Worm (Caenorhabditis elegans) whole organism, L4 larva: ENCODE data around the gene fkb-6.

ENCODE experiments used
- aly-2 ChIP-seq: sonication (generic microtip); optimal IDR thresholded peaks from 2 replicates; lab custom pipeline; 2018; ENCODE audit warnings: missing biosample characterization, missing genetic modification characterization
- ceh-82 ChIP-seq: sonication (generic microtip); optimal IDR thresholded peaks from 2 replicates; lab custom pipeline; 2017; ENCODE audit warnings: missing biosample characterization, missing genetic modification characterization
- daf-19 ChIP-seq: fragments of 200-800 bp; sonication (Bioruptor generic); conservative IDR thresholded peaks from 2 replicates; pipeline ENCODE4 v1.3.6; 2022; ENCODE audit warnings: missing genetic modification characterization, missing compliant biosample characterization
- dpl-1 ChIP-seq: fragments of 150-350 bp; optimal IDR thresholded peaks from 2 replicates; lab custom pipeline; 2014; ENCODE audit warnings: missing biosample characterization, missing genetic modification reagents, missing genetic modification characterization
- jun-1 ChIP-seq: fragments of 150-350 bp; optimal IDR thresholded peaks from 2 replicates; lab custom pipeline; 2014; ENCODE audit warnings: missing biosample characterization, missing genetic modification reagents, missing genetic modification characterization
- lin-39 ChIP-seq: fragments of 150-350 bp; optimal IDR thresholded peaks from 2 replicates; lab custom pipeline; 2014; ENCODE audit warnings: missing biosample characterization, missing genetic modification reagents, missing genetic modification characterization
- lir-3 ChIP-seq: sonication (generic microtip); optimal IDR thresholded peaks from 2 replicates; lab custom pipeline; 2016; ENCODE audit warnings: mild to moderate bottlenecking, missing genetic modification characterization, missing compliant biosample characterization
- madf-9 ChIP-seq: fragments of 200-800 bp; sonication (Bioruptor generic); conservative IDR thresholded peaks from 2 replicates; pipeline ENCODE4 v1.3.6; 2022; ENCODE audit warnings: missing genetic modification reagents, missing genetic modification characterization, missing compliant biosample characterization
- nhr-11 ChIP-seq: fragments of 150-350 bp; optimal IDR thresholded peaks from 2 replicates; lab custom pipeline; 2014; ENCODE audit warnings: missing biosample characterization, missing genetic modification characterization
- nhr-6 ChIP-seq: fragments of 150-350 bp; optimal IDR thresholded peaks from 2 replicates; lab custom pipeline; 2014; ENCODE audit warnings: missing biosample characterization, missing genetic modification characterization
- nhr-76 ChIP-seq: fragments of 150-350 bp; optimal IDR thresholded peaks from 2 replicates; lab custom pipeline; 2014; ENCODE audit warnings: missing biosample characterization, missing genetic modification characterization
- unc-39 ChIP-seq: sonication (generic microtip); optimal IDR thresholded peaks from 2 replicates; lab custom pipeline; 2017; ENCODE audit warnings: missing biosample characterization, missing genetic modification characterization
- zag-1 ChIP-seq: fragments of 150-350 bp; optimal IDR thresholded peaks from 2 replicates; lab custom pipeline; 2014; ENCODE audit warnings: missing biosample characterization, missing genetic modification characterization
- ztf-11 ChIP-seq: fragments of 150-350 bp; optimal IDR thresholded peaks from 2 replicates; lab custom pipeline; 2014; ENCODE audit warnings: missing biosample characterization, missing genetic modification characterization

DNA sequence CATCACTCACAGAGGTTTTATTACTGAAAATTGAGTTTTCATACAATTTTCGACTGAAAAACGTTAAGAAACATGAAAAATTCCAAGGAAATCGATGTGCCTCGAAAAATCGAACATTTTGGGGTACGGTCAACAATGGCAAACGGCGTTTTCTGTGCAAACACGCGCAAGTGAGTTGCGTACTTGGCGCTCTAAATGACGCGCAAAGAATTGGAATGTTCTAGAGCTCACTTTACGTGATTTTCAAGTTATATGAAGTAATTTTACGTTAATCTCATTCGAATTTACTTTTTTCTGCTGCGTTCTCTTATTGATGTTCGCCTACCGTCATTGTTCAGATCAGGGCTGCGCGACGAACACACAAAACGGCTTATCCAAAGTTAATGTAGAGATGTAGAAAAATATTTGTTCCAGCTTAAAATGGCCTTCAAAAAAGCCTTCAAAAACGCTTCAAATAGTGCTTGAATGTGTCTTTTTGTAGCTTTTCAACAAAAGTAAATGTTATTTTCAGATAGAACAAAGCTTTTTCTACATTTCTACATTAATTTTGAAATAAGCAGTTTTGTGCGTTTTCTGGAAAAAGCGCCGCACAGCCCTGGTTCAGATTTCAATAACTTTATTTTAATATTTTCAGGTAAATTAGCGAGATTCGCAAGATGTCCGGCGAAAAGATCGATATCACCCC lies at the start of gene fkb-6, which contains the start of gene F31D4.2:
- no peak for TF ChIP-seq aly-2 (tag; lab: Kevin White, UChicago)
- TF ChIP-seq zag-1 (tag; lab: Kevin White, UChicago), result no peak
- no peak for TF ChIP-seq lir-3 (tag; lab: Kevin White, UChicago)
- TF ChIP-seq nhr-76 (tag; lab: Kevin White, UChicago), result no peak
- no peak for TF ChIP-seq daf-19 (GFP tag; lab: Robert Waterston, UW)
- peak; percentile 15 for TF ChIP-seq jun-1 (tag; lab: Kevin White, UChicago)
- no peak for TF ChIP-seq ztf-11 (tag; lab: Kevin White, UChicago)
- no peak for TF ChIP-seq ceh-82 (tag; lab: Kevin White, UChicago)
- TF ChIP-seq madf-9 (GFP tag; lab: Robert Waterston, UW), result no peak
- peak; percentile 27 for TF ChIP-seq nhr-6 (tag; lab: Kevin White, UChicago)
- TF ChIP-seq dpl-1, result peak; percentile 71
- peak; percentile 8 for TF ChIP-seq nhr-11 (tag; lab: Kevin White, UChicago)
- TF ChIP-seq unc-39 (tag; lab: Kevin White, UChicago), result no peak
- TF ChIP-seq lin-39 (tag; lab: Kevin White, UChicago), result no peak
